Worm (Caenorhabditis elegans) whole organism, L3 larva: Measurements from ENCODE around the gene lsm-3.

Experiments used
- ama-1 ChIP-seq: fragments of 150-350 bp; optimal IDR thresholded peaks from 2 replicates; lab custom pipeline; 2018
- elt-1 ChIP-seq: fragments of 150-350 bp; optimal IDR thresholded peaks from 2 replicates; lab custom pipeline; 2014; ENCODE audit warnings: missing biosample characterization, missing genetic modification characterization
- pha-4 ChIP-seq: fragments of 150-350 bp; optimal IDR thresholded peaks from 2 replicates; lab custom pipeline; 2014; ENCODE audit warnings: missing biosample characterization, missing genetic modification reagents, missing genetic modification characterization

DNA sequence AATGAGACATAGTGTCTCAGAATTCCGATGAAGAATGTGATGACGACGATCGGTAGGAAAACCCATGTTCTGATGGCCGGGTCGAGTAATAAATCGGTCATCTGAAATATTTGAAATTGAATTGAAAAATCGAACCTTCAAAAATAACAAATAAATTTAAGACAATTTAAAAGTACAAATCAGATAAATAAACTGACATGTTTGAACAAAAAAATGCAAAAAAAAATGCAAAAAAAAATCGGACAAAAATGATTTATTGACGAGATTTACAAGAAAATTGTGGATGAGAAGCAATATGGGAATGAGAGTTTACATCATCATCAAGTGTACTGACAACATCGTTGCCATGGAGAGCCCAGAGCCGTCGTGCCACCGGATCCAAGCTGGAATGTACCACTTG is 5.2 kb upstream of the lsm-3 start, which contains the start of gene emc-3:
- no peak for TF ChIP-seq ama-1 (lab: Kevin White, UChicago)
- no peak for TF ChIP-seq elt-1 (tag; lab: Kevin White, UChicago)
- no peak for TF ChIP-seq pha-4 (tag; lab: Kevin White, UChicago)
